Fruit fly (Drosophila melanogaster) Kc167 (cell line): ENCODE measurements around the gene CG3213.

Experiments used
- Myc ChIP-seq: fragments of >200 bp; optimal IDR thresholded peaks from 2 replicates; lab custom pipeline; 2017; ENCODE audit warnings: missing external identifiers
- psq ChIP-seq: fragments of >200 bp; optimal IDR thresholded peaks from 2 replicates; lab custom pipeline; 2017; ENCODE audit warnings: missing external identifiers
- ttk ChIP-seq: sonication (Bioruptor generic); optimal IDR thresholded peaks from 2 replicates; lab custom pipeline; 2017; ENCODE audit warnings: missing external identifiers

dm6 chr2L:3485506-3485905 lies 33.9 kb downstream of the CG3213 start:
- TF ChIP-seq ttk (lab: Kevin White, UChicago) (no peak), Myc (no peak), psq (no peak)
